Fruit fly (Drosophila melanogaster) whole organism, embryonic: ENCODE measurements around the gene CG16854.

Experiments
- Antp ChIP-seq: fragments of 200-800 bp; sonication (Bioruptor generic); optimal IDR thresholded peaks from 3 replicates; lab custom pipeline; 2016; ENCODE audit warnings: missing biosample characterization, missing genetic modification characterization
- Bgb ChIP-seq: fragments of 200-800 bp; sonication (Bioruptor generic); IDR thresholded peaks from 2 replicates; pipeline ENCODE4 v1.3.6; 2022; ENCODE audit warnings: missing biosample characterization, missing genetic modification characterization; ENCODE audit not compliant: partially characterized antibody
- CG10274 ChIP-seq: fragments of 200-800 bp; sonication (Bioruptor generic); optimal IDR thresholded peaks from 3 replicates; lab custom pipeline; 2017; ENCODE audit warnings: missing biosample characterization, mild to moderate bottlenecking, missing genetic modification characterization
- CG10431 ChIP-seq: fragments of 200-800 bp; sonication (Bioruptor generic); optimal IDR thresholded peaks from 3 replicates; lab custom pipeline; 2018; ENCODE audit warnings: missing biosample characterization, mild to moderate bottlenecking, missing genetic modification characterization
- CG12155 ChIP-seq: fragments of 200-800 bp; sonication (Bioruptor generic); optimal IDR thresholded peaks from 3 replicates; lab custom pipeline; 2016; ENCODE audit warnings: missing biosample characterization, missing genetic modification characterization
- CG12659 ChIP-seq: fragments of 200-800 bp; sonication (Bioruptor generic); optimal IDR thresholded peaks from 3 replicates; lab custom pipeline; 2017; ENCODE audit warnings: mild to moderate bottlenecking, missing biosample characterization, missing genetic modification reagents, missing genetic modification characterization
- CG15601 ChIP-seq: fragments of 200-800 bp; sonication (Bioruptor generic); optimal IDR thresholded peaks from 3 replicates; lab custom pipeline; 2019; ENCODE audit warnings: missing biosample characterization, mild to moderate bottlenecking, missing genetic modification characterization, moderate library complexity
- CG1602 ChIP-seq: fragments of 200-800 bp; sonication (Bioruptor generic); optimal IDR thresholded peaks from 3 replicates; lab custom pipeline; 2016; ENCODE audit warnings: missing biosample characterization, missing genetic modification characterization
- CG2199 ChIP-seq: fragments of 200-800 bp; sonication (Bioruptor generic); IDR thresholded peaks from 3 replicates; pipeline ENCODE4 v1.3.6; 2022; ENCODE audit warnings: missing biosample characterization, missing genetic modification characterization
- CG31441 ChIP-seq: fragments of 200-800 bp; sonication (Bioruptor generic); IDR thresholded peaks from 2 replicates; pipeline ENCODE4 v1.3.6; 2022; ENCODE audit warnings: missing biosample characterization, missing genetic modification characterization
- CG3726 ChIP-seq: fragments of 200-800 bp; sonication (Bioruptor generic); IDR thresholded peaks from 3 replicates; pipeline ENCODE4, ENCODE4 v1.3.6; 2022; ENCODE audit warnings: missing biosample characterization, missing genetic modification characterization
- CG4360 ChIP-seq: fragments of 200-800 bp; sonication (Bioruptor generic); IDR thresholded peaks from 2 replicates; pipeline ENCODE4 v1.3.6; 2022; ENCODE audit warnings: missing biosample characterization, missing genetic modification characterization
- CG6689 ChIP-seq: fragments of 200-800 bp; sonication (Bioruptor generic); IDR thresholded peaks from 2 replicates; pipeline ENCODE4 v1.3.6; 2022; ENCODE audit warnings: missing biosample characterization, missing genetic modification characterization
- CG7839 ChIP-seq: fragments of 200-800 bp; sonication (Bioruptor generic); optimal IDR thresholded peaks from 3 replicates; lab custom pipeline; 2018; ENCODE audit warnings: missing biosample characterization, mild to moderate bottlenecking, missing genetic modification characterization, moderate library complexity
- CG9727 ChIP-seq: fragments of 200-800 bp; sonication (Bioruptor generic); optimal IDR thresholded peaks from 3 replicates; lab custom pipeline; 2017; ENCODE audit warnings: missing biosample characterization, mild to moderate bottlenecking, missing genetic modification characterization
- Dip3 ChIP-seq: fragments of 200-800 bp; sonication (Bioruptor generic); optimal IDR thresholded peaks from 3 replicates; lab custom pipeline; 2016; ENCODE audit warnings: missing biosample characterization, missing genetic modification characterization
- Eip74EF ChIP-seq, 2 experiments: fragments of 200-800 bp in 1 of 2; fragments of >200 bp in 1 of 2; sonication (Bioruptor generic) in 1 of 2; optimal IDR thresholded peaks; 2 replicates each; lab custom pipeline; 2017 to 2019; ENCODE audit warnings: missing biosample characterization in 2 of 2, missing genetic modification characterization in 2 of 2, mild to moderate bottlenecking in 1 of 2, moderate library complexity in 1 of 2
- Fer1 ChIP-seq: fragments of 200-800 bp; sonication (Bioruptor generic); optimal IDR thresholded peaks from 2 replicates; lab custom pipeline; 2017; ENCODE audit warnings: missing biosample characterization, mild to moderate bottlenecking, missing genetic modification characterization
- Hmr ChIP-seq: fragments of 200-800 bp; sonication (Bioruptor generic); optimal IDR thresholded peaks from 3 replicates; lab custom pipeline; 2017; ENCODE audit warnings: mild to moderate bottlenecking, missing biosample characterization, missing genetic modification reagents, missing genetic modification characterization
- Hr3 ChIP-seq: fragments of 200-800 bp; sonication (Bioruptor generic); optimal IDR thresholded peaks from 3 replicates; lab custom pipeline; 2016; ENCODE audit warnings: missing biosample characterization, missing genetic modification characterization
- MBD-R2 ChIP-seq: fragments of 200-800 bp; sonication (Bioruptor generic); IDR thresholded peaks from 2 replicates; pipeline ENCODE4 v1.3.6; 2022; ENCODE audit warnings: missing biosample characterization, missing genetic modification characterization
- NC2β ChIP-seq: fragments of 200-800 bp; sonication (Bioruptor generic); optimal IDR thresholded peaks from 2 replicates; lab custom pipeline; 2016; ENCODE audit warnings: missing biosample characterization, missing genetic modification characterization
- Neu2 ChIP-seq: fragments of 200-800 bp; sonication (Bioruptor generic); optimal IDR thresholded peaks from 3 replicates; lab custom pipeline; 2016; ENCODE audit warnings: missing biosample characterization, missing genetic modification characterization, borderline replicate concordance
- Nf-YB ChIP-seq: fragments of 200-800 bp; sonication (Bioruptor generic); optimal IDR thresholded peaks from 3 replicates; lab custom pipeline; 2019; ENCODE audit warnings: missing biosample characterization, mild to moderate bottlenecking, missing genetic modification characterization, moderate library complexity
- NfI ChIP-seq: fragments of 200-800 bp; sonication (Bioruptor generic); optimal IDR thresholded peaks from 3 replicates; lab custom pipeline; 2018; ENCODE audit warnings: missing biosample characterization, mild to moderate bottlenecking, missing genetic modification characterization, moderate library complexity
- Pdp1 ChIP-seq, 2 experiments: fragments of 200-800 bp; sonication (Bioruptor generic); optimal IDR thresholded peaks; 3 replicates each; lab custom pipeline; 2016; ENCODE audit warnings: missing biosample characterization in 2 of 2, missing genetic modification characterization in 2 of 2, mild to moderate bottlenecking in 1 of 2, moderate library complexity in 1 of 2
- Sox102F ChIP-seq: fragments of 200-800 bp; sonication (Bioruptor generic); optimal IDR thresholded peaks from 2 replicates; lab custom pipeline; 2018; ENCODE audit warnings: missing biosample characterization, mild to moderate bottlenecking, missing genetic modification characterization, moderate library complexity
- Trl ChIP-seq, 3 experiments: fragments of >200 bp in 2 of 3; fragments of 200-800 bp in 1 of 3; sonication (Bioruptor generic) in 1 of 3; optimal IDR thresholded peaks; 2 replicates in 1 of 3; 3 replicates in 2 of 3; lab custom pipeline; 2016 to 2017; ENCODE audit warnings: missing biosample characterization in 1 of 3, missing genetic modification characterization in 1 of 3
- bsh ChIP-seq, 2 experiments: fragments of 200-800 bp; sonication (Bioruptor generic); optimal IDR thresholded peaks; 2 replicates each; lab custom pipeline; 2017 to 2018; ENCODE audit warnings: mild to moderate bottlenecking in 2 of 2, missing biosample characterization in 2 of 2, missing genetic modification characterization in 2 of 2, moderate library complexity in 1 of 2
- croc ChIP-seq: fragments of 200-800 bp; sonication (Bioruptor generic); conservative IDR thresholded peaks from 3 replicates; pipeline ENCODE4 v1.3.6; 2022; ENCODE audit warnings: missing biosample characterization, missing genetic modification characterization
- disco-r ChIP-seq: fragments of 200-800 bp; sonication (Bioruptor generic); optimal IDR thresholded peaks from 2 replicates; lab custom pipeline; 2016; ENCODE audit warnings: missing biosample characterization, missing genetic modification characterization
- dmrt11E ChIP-seq: fragments of 200-800 bp; sonication (Bioruptor generic); optimal IDR thresholded peaks from 3 replicates; lab custom pipeline; 2018; ENCODE audit warnings: missing biosample characterization, mild to moderate bottlenecking, missing genetic modification characterization, moderate library complexity
- dmrt99B ChIP-seq: fragments of 200-800 bp; sonication (Bioruptor generic); optimal IDR thresholded peaks from 2 replicates; lab custom pipeline; 2018; ENCODE audit warnings: missing biosample characterization, mild to moderate bottlenecking, missing genetic modification characterization, moderate library complexity
- fru ChIP-seq: fragments of >200 bp; optimal IDR thresholded peaks from 2 replicates; lab custom pipeline; 2017
- ftz-f1 ChIP-seq: fragments of 200-800 bp; sonication (Bioruptor generic); optimal IDR thresholded peaks from 2 replicates; lab custom pipeline; 2016; ENCODE audit warnings: missing biosample characterization, missing genetic modification characterization
- gcm ChIP-seq: fragments of 200-800 bp; sonication (Bioruptor generic); optimal IDR thresholded peaks from 2 replicates; lab custom pipeline; 2019; ENCODE audit warnings: missing biosample characterization, mild to moderate bottlenecking, missing genetic modification characterization, moderate library complexity
- gfzf ChIP-seq: fragments of 200-800 bp; sonication (Bioruptor generic); optimal IDR thresholded peaks from 2 replicates; lab custom pipeline; 2016; ENCODE audit warnings: missing biosample characterization, mild to moderate bottlenecking, missing genetic modification characterization, moderate library complexity
- grau ChIP-seq: fragments of 200-800 bp; optimal IDR thresholded peaks from 3 replicates; lab custom pipeline; 2019; ENCODE audit warnings: missing biosample characterization, mild to moderate bottlenecking, missing genetic modification characterization, moderate library complexity
- inv ChIP-seq: fragments of 200-800 bp; sonication (Bioruptor generic); IDR thresholded peaks from 2 replicates; pipeline ENCODE4 v1.3.6; 2022; ENCODE audit warnings: missing biosample characterization, missing genetic modification characterization; ENCODE audit not compliant: partially characterized antibody
- nmo ChIP-seq: fragments of 200-800 bp; sonication (Bioruptor generic); optimal IDR thresholded peaks from 2 replicates; lab custom pipeline; 2018; ENCODE audit warnings: missing biosample characterization, mild to moderate bottlenecking, missing genetic modification characterization, moderate library complexity
- pum ChIP-seq: fragments of 200-800 bp; sonication (Bioruptor generic); optimal IDR thresholded peaks from 2 replicates; lab custom pipeline; 2016; ENCODE audit warnings: missing biosample characterization, missing genetic modification characterization
- sd ChIP-seq: fragments of 200-800 bp; sonication (Bioruptor generic); optimal IDR thresholded peaks from 3 replicates; lab custom pipeline; 2018; ENCODE audit warnings: missing biosample characterization, mild to moderate bottlenecking, missing genetic modification characterization, moderate library complexity
- sens ChIP-seq: fragments of 200-800 bp; sonication (Bioruptor generic); peaks from one replicate; lab custom pipeline; 2016; ENCODE audit warnings: missing biosample characterization, missing genetic modification characterization
- trem ChIP-seq: fragments of 200-800 bp; optimal IDR thresholded peaks from 3 replicates; lab custom pipeline; 2019; ENCODE audit warnings: missing biosample characterization, mild to moderate bottlenecking, missing genetic modification characterization, moderate library complexity
- tx ChIP-seq: fragments of 200-800 bp; sonication (Bioruptor generic); optimal IDR thresholded peaks from 2 replicates; lab custom pipeline; 2016; ENCODE audit warnings: missing biosample characterization, missing genetic modification characterization
- z ChIP-seq: fragments of 200-800 bp; sonication (Bioruptor generic); IDR thresholded peaks from 3 replicates; pipeline ENCODE4 v1.3.6; 2022; ENCODE audit warnings: missing biosample characterization, missing genetic modification characterization
- zfh1 ChIP-seq: fragments of 200-800 bp; sonication (Bioruptor generic); IDR thresholded peaks from 3 replicates; pipeline ENCODE4 v1.3.6; 2022; ENCODE audit warnings: missing biosample characterization, missing genetic modification characterization

The CG16854 gene

dm6 chr2L:11037583-11038517, 48.7 kb upstream of the CG16854 start (continued):
- peak; percentile 39 for TF ChIP-seq CG12155 (GFP tag; lab: Kevin White, UChicago)
- peak; percentile 50 for TF ChIP-seq dmrt99B (tag; lab: Kevin White, UChicago)
- TF ChIP-seq nmo (GFP tag; lab: Kevin White, UChicago) = peak; percentile 49
- TF ChIP-seq CG10274 (GFP tag; lab: Kevin White, UChicago) = no peak
- TF ChIP-seq Eip74EF (GFP tag; optimal IDR thresholded peaks at IDR 0.05; lab: Kevin White, UChicago) = no peak
- peak; percentile 7 for TF ChIP-seq Antp (GFP tag; lab: Kevin White, UChicago)
- peak; percentile 16 for TF ChIP-seq tx
- peak; percentile 49 for TF ChIP-seq Nf-YB (GFP tag; lab: Kevin White, UChicago)
- peak; percentile 32 for TF ChIP-seq trem (tag; lab: Kevin White, UChicago)
- TF ChIP-seq z (GFP tag; lab: Robert Waterston, UW) = peak; percentile 67; the same call in 2 of the 3 replicates
- no peak for TF ChIP-seq inv
- TF ChIP-seq CG15601 (tag; lab: Kevin White, UChicago) = peak; percentile 28
- peak; percentile 39 for TF ChIP-seq Hmr (GFP tag; lab: Kevin White, UChicago)
- peak; percentile 73 for TF ChIP-seq dmrt11E (tag; lab: Kevin White, UChicago)
- TF ChIP-seq Fer1 = peak; percentile 33
- TF ChIP-seq ftz-f1 = peak; percentile 17
- peak; percentile 69 for TF ChIP-seq grau
- TF ChIP-seq CG2199 (GFP tag; lab: Robert Waterston, UW) = peak; percentile 83; the same call in 2 of the 3 replicates
- no peak for TF ChIP-seq Trl (optimal IDR thresholded peaks at IDR 0.05; lab: Kevin White, UChicago)
- peak; percentile 37 for TF ChIP-seq Trl (GFP tag; optimal IDR thresholded peaks at IDR 0.05; lab: Kevin White, UChicago)
- TF ChIP-seq gfzf (GFP tag; lab: Kevin White, UChicago) = no peak
- TF ChIP-seq zfh1 (GFP tag; lab: Robert Waterston, UW) = peak; percentile 34; the same call in 2 of the 3 replicates
- no peak for TF ChIP-seq CG10431
- TF ChIP-seq CG31441 (GFP tag; lab: Robert Waterston, UW) = peak; percentile 56
- peak; percentile 27; the same call in 2 of the 3 replicates for TF ChIP-seq croc (GFP tag; lab: Robert Waterston, UW)
- TF ChIP-seq Pdp1 (GFP tag; optimal IDR thresholded peaks at IDR 0.05; lab: Kevin White, UChicago) = peak; percentile 9 to 34
- no peak for TF ChIP-seq MBD-R2
- TF ChIP-seq CG9727 (GFP tag; lab: Kevin White, UChicago) = peak; percentile 54
- no peak for TF ChIP-seq NfI
- TF ChIP-seq Sox102F (GFP tag; lab: Kevin White, UChicago) = peak; percentile 76
- peak; percentile 34 for TF ChIP-seq CG12659 (GFP tag; lab: Kevin White, UChicago)
- TF ChIP-seq CG6689 (GFP tag; lab: Robert Waterston, UW) = peak; percentile 52
- peak; percentile 44 for TF ChIP-seq disco-r (GFP tag; lab: Kevin White, UChicago)
- no peak for TF ChIP-seq fru (lab: Kevin White, UChicago)
- no peak for TF ChIP-seq CG4360 (GFP tag; lab: Robert Waterston, UW)
- peak in 1 of 2 experiments; percentile 76 for TF ChIP-seq bsh (GFP tag; optimal IDR thresholded peaks at IDR 0.05; lab: Kevin White, UChicago)
- TF ChIP-seq CG3726 (GFP tag; lab: Robert Waterston, UW) = no peak
- TF ChIP-seq sd = peak; percentile 29
- peak; percentile 40 for TF ChIP-seq Dip3 (GFP tag; lab: Kevin White, UChicago)
- TF ChIP-seq pum (GFP tag; lab: Kevin White, UChicago) = peak; percentile 28
- TF ChIP-seq Bgb (GFP tag; lab: Robert Waterston, UW) = peak; percentile 30; the same call in 1 of the 2 replicates
- peak; percentile 66 for TF ChIP-seq CG7839 (tag; lab: Kevin White, UChicago)
- peak; percentile 51 for TF ChIP-seq Hr3 (GFP tag; lab: Kevin White, UChicago)
- peak; percentile 70 for TF ChIP-seq CG1602 (GFP tag; lab: Kevin White, UChicago)
- peak; percentile 20 for TF ChIP-seq NC2β (GFP tag; lab: Kevin White, UChicago)
- peak; percentile 95 for TF ChIP-seq sens (GFP tag; lab: Kevin White, UChicago)
- TF ChIP-seq Neu2 (GFP tag; lab: Kevin White, UChicago) = no peak
- TF ChIP-seq gcm (GFP tag; lab: Kevin White, UChicago) = peak; percentile 49
